Fruit fly (Drosophila melanogaster) Kc167 (cell line): ENCODE results near the gene CG14551.

ENCODE experiments used
- Myc ChIP-seq: fragments of >200 bp; optimal IDR thresholded peaks from 2 replicates; lab custom pipeline; 2017; ENCODE audit warnings: missing external identifiers
- Sin3A ChIP-seq: fragments of >200 bp; optimal IDR thresholded peaks from 2 replicates; lab custom pipeline; 2018; ENCODE audit warnings: missing external identifiers
- h ChIP-seq: fragments of >200 bp; optimal IDR thresholded peaks from 3 replicates; lab custom pipeline; 2018; ENCODE audit warnings: missing external identifiers
- insv ChIP-seq: fragments of >200 bp; optimal IDR thresholded peaks from 3 replicates; lab custom pipeline; 2018; ENCODE audit warnings: missing external identifiers
- psq ChIP-seq: fragments of >200 bp; optimal IDR thresholded peaks from 2 replicates; lab custom pipeline; 2017; ENCODE audit warnings: missing external identifiers
- ttk ChIP-seq: sonication (Bioruptor generic); optimal IDR thresholded peaks from 2 replicates; lab custom pipeline; 2017; ENCODE audit warnings: missing external identifiers

CG14551 gene

dm6 chr3R:26012801-26013663 is 49.8 kb downstream of the CG14551 start:
- TF ChIP-seq ttk (lab: Kevin White, UChicago), result no peak
- TF ChIP-seq Myc (lab: Kevin White, UChicago), result no peak
- no peak for TF ChIP-seq insv
- no peak for TF ChIP-seq Sin3A (lab: Kevin White, UChicago)
- no peak for TF ChIP-seq h (lab: Kevin White, UChicago)
- TF ChIP-seq psq (lab: Kevin White, UChicago), result no peak

dm6 chr3R:26012288-26012687 is 50.5 kb downstream of the CG14551 start:
- TF ChIP-seq h (lab: Kevin White, UChicago) (no peak), ttk (lab: Kevin White, UChicago) (no peak)

- TF ChIP-seq Sin3A (lab: Kevin White, UChicago) (no peak), ttk (lab: Kevin White, UChicago) (no peak), Myc (lab: Kevin White, UChicago) (no peak), psq (lab: Kevin White, UChicago) (no peak), h (lab: Kevin White, UChicago) (no peak), insv (no peak)
Measured at dm6 chr3R:26011542-26011941, 51.3 kb downstream of the CG14551 start.
